Worm (Caenorhabditis elegans): ENCODE data around the gene srh-281.

Gene srh-281

DNA sequence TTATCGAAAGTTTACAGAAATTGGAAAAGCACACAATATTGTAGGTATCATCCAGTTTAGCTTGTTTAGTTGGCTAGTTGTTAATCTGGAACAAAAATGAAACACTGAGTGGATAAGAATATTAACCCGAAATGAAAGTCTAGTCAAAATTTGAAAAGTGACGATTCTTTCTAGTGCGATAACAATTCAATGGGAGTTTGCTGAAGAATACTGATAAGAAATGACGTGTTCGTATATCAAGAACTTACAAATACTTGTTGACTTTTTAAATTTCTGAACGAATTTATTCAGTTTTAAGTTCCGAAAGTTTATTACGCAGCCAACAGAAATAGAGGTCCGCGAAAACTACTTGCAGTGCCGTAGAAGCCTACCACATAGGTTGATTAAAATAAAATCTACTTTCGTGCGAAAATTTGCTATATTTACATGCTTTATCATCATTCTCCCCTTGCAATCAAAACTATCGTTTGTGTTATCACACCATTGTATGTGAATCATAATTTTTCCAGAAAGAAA lies 47.5 kb upstream of the srh-281 start, which contains the start of gene fbxa-88 (continued):
- peak; percentile 52; the same call in 1 of the 2 replicates for TF ChIP-seq dmd-6 (GFP tag; IDR thresholded peaks at IDR 0.05)
- TF ChIP-seq pqm-1 (tag; optimal IDR thresholded peaks at IDR 0.05), result peak; percentile 42

DNA sequence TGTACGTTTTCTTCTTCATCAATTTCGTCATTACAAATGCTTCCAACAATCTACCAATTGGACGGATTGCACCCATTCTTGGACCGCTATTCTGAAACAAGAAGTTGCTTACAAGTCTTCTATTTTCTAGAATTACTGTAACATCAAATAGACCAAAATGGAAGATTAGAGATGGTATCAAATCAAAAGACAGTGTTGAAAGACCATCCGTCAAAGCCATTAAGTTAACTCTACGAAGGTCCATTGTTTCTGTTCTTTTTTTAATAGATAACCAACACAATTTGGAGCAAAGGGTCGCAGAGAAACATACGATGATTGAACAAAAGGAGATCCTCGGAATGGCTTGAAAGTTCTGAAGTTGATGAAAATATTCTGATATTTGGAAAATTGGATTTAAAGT lies 45.6 kb upstream of the srh-281 start:
- TF ChIP-seq unc-62 (GFP tag; optimal IDR thresholded peaks at IDR 0.05 in 1 of 2) (peak in 1 of 2 experiments; percentile 91), unc-62 (tag; optimal IDR thresholded peaks at IDR 0.05) (no peak), nhr-42 (GFP tag; IDR thresholded peaks at IDR 0.05) (no peak)

DNA sequence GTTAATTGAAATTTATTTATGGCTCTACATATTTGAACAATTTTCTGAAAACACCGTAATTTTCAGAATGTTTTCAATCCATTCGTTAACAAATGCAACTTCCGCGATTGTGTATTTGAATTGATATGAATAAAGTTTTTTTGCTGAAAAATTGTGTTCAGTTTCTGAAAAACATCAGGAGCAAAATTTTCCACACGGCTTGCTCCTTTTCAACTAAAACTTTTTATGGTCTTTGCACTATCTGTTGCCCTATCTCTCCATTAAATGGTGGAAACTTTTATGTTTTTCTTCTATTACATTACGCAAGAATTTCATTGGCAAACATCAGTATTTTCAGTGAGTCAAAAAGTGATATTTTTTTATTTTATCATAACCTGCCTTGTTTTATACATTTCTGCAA lies 41.8 kb upstream of the srh-281 start, which contains the start of gene F10A3.4:
F10A3.4 (plus strand) TSS at position 301 of the 400 bp plus-strand sequence.
- TF ChIP-seq nhr-10 (tag; optimal IDR thresholded peaks at IDR 0.05) (no peak), daf-8 (GFP tag; IDR thresholded peaks at IDR 0.05) (no peak), nhr-25 (tag; optimal IDR thresholded peaks at IDR 0.05; ENCODE audit: borderline replicate concordance, insufficient read depth) (no peak), snpc-4 (tag; optimal IDR thresholded peaks at IDR 0.05) (no peak), lim-7 (GFP tag; IDR thresholded peaks at IDR 0.05) (no peak), mxl-3 (GFP tag; optimal IDR thresholded peaks at IDR 0.05) (no peak), lin-15B (tag; optimal IDR thresholded peaks at IDR 0.05) (no peak), zfp-3 (GFP tag; conservative IDR thresholded peaks at IDR 0.05) (no peak), zip-2 (tag; optimal IDR thresholded peaks at IDR 0.05) (no peak), ces-1 (GFP tag; optimal IDR thresholded peaks at IDR 0.05) (no peak), lin-38 (GFP tag; IDR thresholded peaks at IDR 0.05) (no peak), daf-19 (GFP tag; conservative IDR thresholded peaks at IDR 0.05) (no peak), D1046.2 (GFP tag; IDR thresholded peaks at IDR 0.05) (no peak)

DNA sequence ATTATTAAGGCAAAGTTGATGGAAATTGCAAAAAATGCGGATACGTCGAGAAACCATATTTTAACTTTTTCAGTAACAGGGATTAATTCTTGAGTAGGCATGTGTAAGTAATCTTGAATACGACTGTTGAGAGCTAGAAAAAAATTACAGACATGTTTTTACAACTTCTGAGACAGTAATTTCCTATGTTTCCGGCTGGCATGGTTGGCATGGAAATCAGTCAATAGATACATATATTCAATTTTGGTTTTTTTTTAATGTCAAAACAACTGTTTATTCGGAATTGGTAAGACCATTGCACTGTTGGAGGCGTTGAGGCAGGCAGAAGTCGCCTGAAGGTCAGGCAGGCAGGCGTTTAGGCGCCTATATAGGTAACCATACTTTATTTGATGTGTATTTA lies 37.2 kb upstream of the srh-281 start, which contains the start of gene str-254:
str-254 (minus strand) TSS at position 101 of the 400 bp plus-strand sequence.
- no peak for TF ChIP-seq snpc-4 (tag; optimal IDR thresholded peaks at IDR 0.05)
- TF ChIP-seq tra-1 (GFP tag; IDR thresholded peaks at IDR 0.05), result no peak
- no peak for TF ChIP-seq pha-4 (GFP tag; IDR thresholded peaks at IDR 0.05)
- no peak for TF ChIP-seq pha-4 (tag; optimal IDR thresholded peaks at IDR 0.05)
- TF ChIP-seq fos-1 (tag; optimal IDR thresholded peaks at IDR 0.05), result no peak
- no peak for TF ChIP-seq arid-1 (GFP tag; conservative IDR thresholded peaks at IDR 0.05)
- no peak for TF ChIP-seq mdl-1 (tag; optimal IDR thresholded peaks at IDR 0.05)
- TF ChIP-seq ctbp-1 (GFP tag; IDR thresholded peaks at IDR 0.05), result no peak
- no peak for TF ChIP-seq zip-11 (GFP tag; IDR thresholded peaks at IDR 0.05)
- TF ChIP-seq nhr-237 (tag; optimal IDR thresholded peaks at IDR 0.05), result no peak
- no peak for TF ChIP-seq daf-16 (GFP tag; optimal IDR thresholded peaks at IDR 0.05)
- TF ChIP-seq daf-16 (tag; optimal IDR thresholded peaks at IDR 0.05), result no peak

DNA sequence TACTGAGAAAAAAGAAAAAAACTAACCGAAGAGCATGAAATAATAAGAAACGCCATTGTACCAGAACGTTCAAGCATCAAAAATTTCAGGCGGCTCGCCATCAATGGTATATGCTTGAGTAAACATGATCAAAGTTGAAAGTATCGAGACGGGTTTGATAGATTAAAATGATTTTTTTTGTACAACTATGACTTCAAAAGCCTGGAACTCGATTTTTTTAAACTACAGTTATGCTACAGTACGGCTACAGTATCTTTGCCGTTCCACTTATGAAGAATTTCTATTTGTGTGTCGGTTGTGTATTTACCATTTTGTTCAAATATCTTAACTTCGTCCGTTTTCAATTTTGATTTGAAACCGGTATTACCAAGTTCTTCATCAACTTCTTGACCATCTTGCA lies 35.5 kb upstream of the srh-281 start, which contains the start of gene str-97:
str-97 (minus strand) TSS at position 101 of the 400 bp plus-strand sequence.
- TF ChIP-seq unc-62 (GFP tag; optimal IDR thresholded peaks at IDR 0.05 in 1 of 2) (peak in 1 of 2 experiments; percentile 62), unc-62 (tag; optimal IDR thresholded peaks at IDR 0.05) (no peak), rbr-2 (tag; optimal IDR thresholded peaks at IDR 0.05) (no peak)

DNA sequence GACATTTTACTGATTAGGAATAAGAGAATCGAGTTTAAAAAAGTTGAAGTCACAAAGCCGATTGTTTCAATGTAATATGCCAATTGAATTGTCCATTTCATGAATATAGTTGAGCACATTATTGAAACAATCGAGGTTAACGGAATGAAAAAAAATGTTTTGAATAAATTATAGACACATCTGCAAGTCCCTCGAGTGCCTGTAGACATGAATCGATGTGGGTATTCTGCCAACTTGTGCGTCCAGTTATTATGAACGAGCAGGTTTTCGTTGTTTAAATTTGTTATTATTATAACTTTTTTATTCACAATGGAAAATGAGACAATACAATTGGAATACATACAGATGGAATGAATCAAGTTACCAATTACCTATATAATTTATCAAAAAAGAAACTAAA lies 32.2 kb upstream of the srh-281 start, which contains the start of gene str-99:
str-99 (minus strand) TSS at position 101 of the 400 bp plus-strand sequence.
- TF ChIP-seq ctbp-1 (GFP tag; IDR thresholded peaks at IDR 0.05), result no peak
- TF ChIP-seq unc-62 (GFP tag; optimal IDR thresholded peaks at IDR 0.05 in 1 of 2), result peak in 1 of 2 experiments; percentile 39
- no peak for TF ChIP-seq unc-62 (tag; optimal IDR thresholded peaks at IDR 0.05)

DNA sequence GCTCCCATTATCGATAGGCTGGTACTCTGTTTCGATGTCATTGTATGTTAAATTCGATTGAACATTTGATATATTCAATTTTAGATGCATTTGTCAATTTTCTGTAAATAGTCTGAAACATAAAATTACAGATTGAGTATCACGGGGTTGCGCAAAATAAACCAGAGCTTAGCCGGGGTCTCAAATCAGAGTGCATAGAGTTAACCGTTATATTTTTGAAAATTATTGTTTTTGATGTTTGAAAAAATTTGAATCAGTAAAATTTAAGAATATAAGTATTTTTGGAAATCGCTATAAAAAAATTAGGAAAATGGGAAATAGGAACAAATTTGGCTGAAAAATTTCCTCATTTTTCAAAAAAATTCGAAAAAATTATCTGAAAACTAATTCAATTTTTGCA lies 31.0 kb upstream of the srh-281 start, which contains the start of gene F10A3.17:
F10A3.17 (minus strand) TSS at position 101 of the 400 bp plus-strand sequence.
- TF ChIP-seq mxl-2 (GFP tag; conservative IDR thresholded peaks at IDR 0.05), result no peak
- no peak for TF ChIP-seq ZK546.5 (tag; optimal IDR thresholded peaks at IDR 0.05)
- TF ChIP-seq R02D3.7 (tag; optimal IDR thresholded peaks at IDR 0.05), result no peak
- no peak for TF ChIP-seq aly-2 (tag; optimal IDR thresholded peaks at IDR 0.05)
- no peak for TF ChIP-seq ama-1 (optimal IDR thresholded peaks at IDR 0.05)
- no peak for TF ChIP-seq nhr-102 (tag; optimal IDR thresholded peaks at IDR 0.05)
- TF ChIP-seq mdl-1 (tag; optimal IDR thresholded peaks at IDR 0.05), result no peak
- no peak for TF ChIP-seq mxl-3 (GFP tag; optimal IDR thresholded peaks at IDR 0.05)
- no peak for TF ChIP-seq spr-1 (tag; optimal IDR thresholded peaks at IDR 0.05)

All from whole organism, L4 larva.